Worm (Caenorhabditis elegans) whole organism, early embryonic: Measurements from ENCODE around the gene C46C11.4.

Experiments used
- F13C5.2 ChIP-seq: sonication (generic microtip); optimal IDR thresholded peaks from 2 replicates; lab custom pipeline; 2017; ENCODE audit warnings: mild to moderate bottlenecking, missing genetic modification characterization, inconsistent platforms, missing compliant biosample characterization
- ama-1 ChIP-seq: fragments of 150-350 bp; optimal IDR thresholded peaks from 2 replicates; lab custom pipeline; 2014
- ceh-13 ChIP-seq: fragments of 200-800 bp; sonication (Bioruptor generic); optimal IDR thresholded peaks from 2 replicates; lab custom pipeline; 2018; ENCODE audit warnings: mild to moderate bottlenecking, missing genetic modification characterization, missing compliant biosample characterization
- flt-1 ChIP-seq: fragments of 200-800 bp; sonication (Bioruptor generic); IDR thresholded peaks from 2 replicates; pipeline ENCODE4 v1.3.6; 2022; ENCODE audit warnings: missing genetic modification characterization, missing compliant biosample characterization
- pes-1 ChIP-seq: fragments of 200-800 bp; sonication (Bioruptor generic); IDR thresholded peaks from 2 replicates; pipeline ENCODE4 v1.3.6; 2022; ENCODE audit warnings: missing genetic modification reagents, missing genetic modification characterization, missing compliant biosample characterization
- tbx-11 ChIP-seq: fragments of 200-800 bp; sonication (Bioruptor generic); IDR thresholded peaks from 2 replicates; pipeline ENCODE4 v1.3.6; 2022; ENCODE audit warnings: missing genetic modification characterization, missing compliant biosample characterization
- tra-4 ChIP-seq: sonication (generic microtip); optimal IDR thresholded peaks from 2 replicates; lab custom pipeline; 2017; ENCODE audit warnings: missing genetic modification characterization, missing compliant biosample characterization

DNA sequence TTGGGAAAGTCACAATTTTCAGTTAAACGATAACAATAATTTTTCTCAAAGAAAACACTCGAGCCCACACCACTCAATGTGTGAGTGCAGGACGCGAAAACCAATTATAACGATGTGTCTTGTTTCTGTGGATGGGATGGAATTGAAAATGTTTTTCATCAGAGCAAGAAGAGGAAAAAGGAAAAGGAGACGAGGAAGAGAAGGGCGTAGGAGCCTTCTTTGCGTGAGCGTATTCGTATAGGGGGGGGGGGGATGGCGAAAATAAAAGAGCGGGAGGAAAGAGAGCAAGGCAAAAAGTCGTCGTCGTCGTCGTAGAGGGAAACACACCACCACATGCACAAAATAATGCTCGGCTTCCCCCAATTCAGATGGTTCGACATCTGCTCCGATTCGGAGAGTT is 27.0 kb downstream of the C46C11.4 start:
- no peak for TF ChIP-seq ceh-13 (GFP tag; lab: Kevin White, UChicago)
- no peak for TF ChIP-seq tbx-11 (GFP tag; lab: Robert Waterston, UW)
- TF ChIP-seq F13C5.2: no peak
- no peak for TF ChIP-seq ama-1 (lab: Kevin White, UChicago)
- no peak for TF ChIP-seq flt-1 (GFP tag; lab: Robert Waterston, UW)
- no peak for TF ChIP-seq pes-1 (GFP tag; lab: Robert Waterston, UW)
- no peak for TF ChIP-seq tra-4 (tag; lab: Kevin White, UChicago)
